Fruit fly (Drosophila melanogaster): ENCODE measurements around the gene ect.
A peak's percentile ranks its signal among the peaks of the same experiment; 100 is the strongest.

Gene ect

dm6 chr3L:10226055-10226454 is 24.4 kb upstream of the ect start (continued):
- TF ChIP-seq z (GFP tag; IDR thresholded peaks at IDR 0.05) (peak; percentile 65), CG15011 (GFP tag; optimal IDR thresholded peaks at IDR 0.05) (no peak), CG13775 (GFP tag; optimal IDR thresholded peaks at IDR 0.05) (no peak), Ada2b (GFP tag; IDR thresholded peaks at IDR 0.05) (no peak), CG4617 (GFP tag; optimal IDR thresholded peaks at IDR 0.05; ENCODE audit: borderline replicate concordance) (no peak), gsb-n (tag; optimal IDR thresholded peaks at IDR 0.05) (peak; percentile 34), CG7556 (GFP tag; optimal IDR thresholded peaks at IDR 0.05) (no peak), NFAT (GFP tag; IDR thresholded peaks at IDR 0.05) (no peak), CG14710 (tag; optimal IDR thresholded peaks at IDR 0.05) (no peak), CG2120 (GFP tag; optimal IDR thresholded peaks at IDR 0.05) (no peak), CG31388 (GFP tag; optimal IDR thresholded peaks at IDR 0.05) (no peak), BtbVII (GFP tag; optimal IDR thresholded peaks at IDR 0.05) (no peak), Six4 (GFP tag; optimal IDR thresholded peaks at IDR 0.05) (no peak), Elba2 (GFP tag; optimal IDR thresholded peaks at IDR 0.05) (no peak), sqz (GFP tag; optimal IDR thresholded peaks at IDR 0.05) (peak; percentile 100), ems (GFP tag; optimal IDR thresholded peaks at IDR 0.05) (no peak), tx (GFP tag; optimal IDR thresholded peaks at IDR 0.05) (no peak), CG15269 (tag; optimal IDR thresholded peaks at IDR 0.05) (no peak), CG3065 (GFP tag; optimal IDR thresholded peaks at IDR 0.05) (no peak), dati (GFP tag; IDR thresholded peaks at IDR 0.05) (peak; percentile 28; the same call in 1 of the 2 replicates), kni (GFP tag; optimal IDR thresholded peaks at IDR 0.05) (no peak), luna (GFP tag; optimal IDR thresholded peaks at IDR 0.05) (no peak), Tbp (GFP tag; optimal IDR thresholded peaks at IDR 0.05) (no peak), caup (GFP tag; optimal IDR thresholded peaks at IDR 0.05; ENCODE audit: severe bottlenecking) (no peak), ATbp (GFP tag; optimal IDR thresholded peaks at IDR 0.05) (no peak), CG17802 (tag; optimal IDR thresholded peaks at IDR 0.05) (no peak), CG2202 (tag; optimal IDR thresholded peaks at IDR 0.05) (no peak), E2f1 (GFP tag; IDR thresholded peaks at IDR 0.05) (no peak), CG11085 (GFP tag; IDR thresholded peaks at IDR 0.05) (0 out of 2 replicates have a peak, but pooled peaks have one; percentile 14), CG8944 (GFP tag; optimal IDR thresholded peaks at IDR 0.05) (no peak), abd-A (tag; optimal IDR thresholded peaks at IDR 0.05) (peak; percentile 87), wek (GFP tag; optimal IDR thresholded peaks at IDR 0.05) (no peak), CG8924 (tag; optimal IDR thresholded peaks at IDR 0.05) (no peak), Dad (GFP tag; optimal IDR thresholded peaks at IDR 0.05) (no peak), hb (GFP tag; IDR thresholded peaks at IDR 0.05; ENCODE audit: partially characterized antibody) (no peak), CG43689 (GFP tag; IDR thresholded peaks at IDR 0.05) (no peak), CG13123 (GFP tag; optimal IDR thresholded peaks at IDR 0.05) (no peak), ind (GFP tag; optimal IDR thresholded peaks at IDR 0.05) (no peak), unpg (GFP tag; optimal IDR thresholded peaks at IDR 0.05) (no peak), sc (optimal IDR thresholded peaks at IDR 0.05) (no peak), sc (GFP tag; optimal IDR thresholded peaks at IDR 0.05) (no peak), Neu2 (GFP tag; optimal IDR thresholded peaks at IDR 0.05; ENCODE audit: borderline replicate concordance) (no peak), prd (optimal IDR thresholded peaks at IDR 0.05) (no peak), prd (GFP tag; IDR thresholded peaks at IDR 0.05) (no peak), ssp (GFP tag; IDR thresholded peaks at IDR 0.05) (no peak), CG30431 (GFP tag; optimal IDR thresholded peaks at IDR 0.05) (no peak), CG14860 (GFP tag; IDR thresholded peaks at IDR 0.05; ENCODE audit: partially characterized antibody) (no peak), CG15514 (GFP tag; optimal IDR thresholded peaks at IDR 0.05) (no peak), CG7372 (GFP tag; IDR thresholded peaks at IDR 0.05) (no peak), CG17912 (GFP tag; optimal IDR thresholded peaks at IDR 0.05) (no peak), amos (GFP tag; IDR thresholded peaks at IDR 0.05; ENCODE audit: partially characterized antibody) (no peak), crol (GFP tag; IDR thresholded peaks at IDR 0.05) (peak; percentile 43; the same call in 1 of the 2 replicates)
